Worm (Caenorhabditis elegans) whole organism, midembryonic: ENCODE results near the gene oxy-4.

ENCODE experiments used
- med-1 ChIP-seq: sonication (generic microtip); optimal IDR thresholded peaks from 2 replicates; lab custom pipeline; 2017; ENCODE audit warnings: missing genetic modification characterization, mild to moderate bottlenecking, missing compliant biosample characterization, antibody characterized with exemption, missing genetic modification reagents; ENCODE audit not compliant: insufficient read depth
- ref-1 ChIP-seq: fragments of 200-800 bp; sonication (Bioruptor generic); conservative IDR thresholded peaks from 2 replicates; pipeline ENCODE4 v1.3.6; 2022; ENCODE audit warnings: missing genetic modification reagents, missing genetic modification characterization, missing compliant biosample characterization
- tab-1 ChIP-seq: fragments of 200-800 bp; sonication (Bioruptor generic); IDR thresholded peaks from 2 replicates; pipeline ENCODE4 v1.3.6; 2022; ENCODE audit warnings: missing genetic modification characterization, missing compliant biosample characterization
- ztf-23 ChIP-seq: fragments of 200-800 bp; sonication (Bioruptor generic); IDR thresholded peaks from 2 replicates; pipeline ENCODE4 v1.3.6; 2022; ENCODE audit warnings: missing genetic modification reagents, missing genetic modification characterization, missing compliant biosample characterization

DNA sequence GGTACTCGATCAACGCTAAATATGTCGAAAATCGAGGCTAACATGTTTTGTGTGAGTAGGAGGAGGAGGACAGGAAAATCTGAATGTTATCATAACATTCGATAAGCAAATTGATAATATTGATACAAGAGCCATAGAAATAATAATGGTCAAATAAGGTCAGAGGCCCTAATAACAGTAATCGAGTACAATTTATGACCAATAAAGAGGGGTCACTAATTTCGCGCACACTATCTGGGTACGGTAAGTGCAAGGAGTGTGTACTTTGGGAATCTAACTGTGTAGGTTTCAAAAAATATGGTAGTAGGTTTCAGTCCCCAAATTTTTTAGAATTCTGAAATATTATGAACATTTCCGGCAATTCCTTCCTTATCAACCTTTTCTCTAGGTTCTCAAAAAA is 15.1 kb downstream of the oxy-4 start:
- TF ChIP-seq ref-1 (GFP tag; lab: Robert Waterston, UW): no peak
- TF ChIP-seq tab-1 (GFP tag; lab: Robert Waterston, UW): no peak
- TF ChIP-seq ztf-23 (GFP tag; lab: Robert Waterston, UW): no peak
- TF ChIP-seq med-1 (GFP tag; lab: Kevin White, UChicago): no peak
